Worm (Caenorhabditis elegans) whole organism, L2 larva: Measurements from ENCODE around the gene nhr-261.

Source experiments
- C34F6.9 ChIP-seq: fragments of 150-350 bp; optimal IDR thresholded peaks from 2 replicates; lab custom pipeline; 2014; ENCODE audit warnings: missing biosample characterization, missing genetic modification characterization
- R02D3.7 ChIP-seq: fragments of 150-350 bp; optimal IDR thresholded peaks from 2 replicates; lab custom pipeline; 2014; ENCODE audit warnings: missing biosample characterization, missing genetic modification characterization
- Y55F3AM.14 ChIP-seq: fragments of 200-800 bp; sonication (Bioruptor generic); optimal IDR thresholded peaks from 2 replicates; lab custom pipeline; 2018; ENCODE audit warnings: mild to moderate bottlenecking, missing genetic modification characterization, missing compliant biosample characterization
- ZK546.5 ChIP-seq: sonication (generic microtip); optimal IDR thresholded peaks from 2 replicates; lab custom pipeline; 2017; ENCODE audit warnings: missing biosample characterization, missing genetic modification characterization
- aly-2 ChIP-seq: fragments of 150-350 bp; optimal IDR thresholded peaks from 2 replicates; lab custom pipeline; 2014; ENCODE audit warnings: missing biosample characterization, missing genetic modification characterization
- ama-1 ChIP-seq: fragments of 150-350 bp; optimal IDR thresholded peaks from 2 replicates; lab custom pipeline; 2018; ENCODE audit warnings: inconsistent platforms
- blmp-1 ChIP-seq: sonication (generic microtip); optimal IDR thresholded peaks from 2 replicates; lab custom pipeline; 2017; ENCODE audit warnings: missing genetic modification characterization, mild to moderate bottlenecking, missing compliant biosample characterization, antibody characterized with exemption, moderate library complexity; ENCODE audit not compliant: insufficient read depth
- ceh-16 ChIP-seq: fragments of 150-350 bp; optimal IDR thresholded peaks from 2 replicates; lab custom pipeline; 2014; ENCODE audit warnings: missing biosample characterization, missing genetic modification characterization
- gmeb-1 ChIP-seq: fragments of 150-350 bp; optimal IDR thresholded peaks from 2 replicates; lab custom pipeline; 2014; ENCODE audit warnings: missing biosample characterization, missing genetic modification characterization
- lin-11 ChIP-seq: fragments of 150-350 bp; sonication (generic microtip); optimal IDR thresholded peaks from 2 replicates; lab custom pipeline; 2014; ENCODE audit warnings: missing biosample characterization, missing genetic modification characterization, inconsistent platforms, mixed read lengths
- lin-13 ChIP-seq: fragments of 150-350 bp; optimal IDR thresholded peaks from 2 replicates; lab custom pipeline; 2014; ENCODE audit warnings: missing biosample characterization, missing genetic modification reagents, missing genetic modification characterization
- lin-39 ChIP-seq: fragments of 150-350 bp; optimal IDR thresholded peaks from 2 replicates; lab custom pipeline; 2014; ENCODE audit warnings: missing biosample characterization, missing genetic modification reagents, missing genetic modification characterization
- mab-5 ChIP-seq: fragments of 150-350 bp; optimal IDR thresholded peaks from 2 replicates; lab custom pipeline; 2014; ENCODE audit warnings: missing biosample characterization, missing genetic modification characterization
- mbf-1 ChIP-seq: sonication (generic microtip); optimal IDR thresholded peaks from 2 replicates; lab custom pipeline; 2017; ENCODE audit warnings: missing biosample characterization, missing genetic modification characterization
- mdl-1 ChIP-seq, 2 experiments: fragments of 150-350 bp in 1 of 2; sonication (generic microtip) in 1 of 2; optimal IDR thresholded peaks; 2 replicates each; lab custom pipeline; 2017; ENCODE audit warnings: missing biosample characterization in 2 of 2, missing genetic modification characterization in 2 of 2
- nhr-11 ChIP-seq: fragments of 150-350 bp; optimal IDR thresholded peaks from 2 replicates; lab custom pipeline; 2014; ENCODE audit warnings: missing biosample characterization, missing genetic modification characterization
- nhr-12 ChIP-seq: fragments of 150-350 bp; optimal IDR thresholded peaks from 2 replicates; lab custom pipeline; 2014; ENCODE audit warnings: missing biosample characterization, missing genetic modification characterization
- nhr-129 ChIP-seq: fragments of 150-350 bp; optimal IDR thresholded peaks from 2 replicates; lab custom pipeline; 2014; ENCODE audit warnings: missing biosample characterization, missing genetic modification characterization
- nhr-23 ChIP-seq: fragments of 150-350 bp; optimal IDR thresholded peaks from 2 replicates; lab custom pipeline; 2014; ENCODE audit warnings: missing biosample characterization, missing genetic modification reagents, missing genetic modification characterization
- nhr-237 ChIP-seq: fragments of 150-350 bp; optimal IDR thresholded peaks from 2 replicates; lab custom pipeline; 2014; ENCODE audit warnings: missing biosample characterization, missing genetic modification characterization
- nhr-25 ChIP-seq: fragments of 150-350 bp; sonication (generic microtip); optimal IDR thresholded peaks from 3 replicates; lab custom pipeline; 2014; ENCODE audit warnings: missing biosample characterization, missing genetic modification characterization
- nhr-6 ChIP-seq: fragments of 150-350 bp; optimal IDR thresholded peaks from 2 replicates; lab custom pipeline; 2014; ENCODE audit warnings: missing biosample characterization, missing genetic modification characterization
- peb-1 ChIP-seq: fragments of 150-350 bp; optimal IDR thresholded peaks from 2 replicates; lab custom pipeline; 2014; ENCODE audit warnings: missing biosample characterization, missing genetic modification characterization
- sem-4 ChIP-seq: fragments of 150-350 bp; optimal IDR thresholded peaks from 2 replicates; lab custom pipeline; 2014; ENCODE audit warnings: missing biosample characterization, missing genetic modification reagents, missing genetic modification characterization
- skn-1 ChIP-seq: sonication (generic microtip); optimal IDR thresholded peaks from 2 replicates; lab custom pipeline; 2017; ENCODE audit warnings: missing biosample characterization, missing genetic modification characterization
- sma-3 ChIP-seq: sonication (generic microtip); optimal IDR thresholded peaks from 2 replicates; lab custom pipeline; 2016; ENCODE audit warnings: missing genetic modification reagents, missing genetic modification characterization, missing compliant biosample characterization
- sma-9 ChIP-seq, 2 experiments: fragments of 150-350 bp in 1 of 2; sonication (generic microtip) in 1 of 2; optimal IDR thresholded peaks; 2 replicates each; lab custom pipeline; 2014 to 2016; ENCODE audit warnings: missing genetic modification characterization in 2 of 2, mild to moderate bottlenecking in 1 of 2, missing biosample characterization in 1 of 2, missing compliant biosample characterization in 1 of 2, missing genetic modification reagents in 1 of 2, moderate library complexity in 1 of 2
- snpc-4 ChIP-seq: fragments of 150-350 bp; optimal IDR thresholded peaks from 2 replicates; lab custom pipeline; 2014; ENCODE audit warnings: missing biosample characterization, missing genetic modification characterization
- unc-39 ChIP-seq: fragments of 150-350 bp; optimal IDR thresholded peaks from 2 replicates; lab custom pipeline; 2014; ENCODE audit warnings: missing biosample characterization, missing genetic modification characterization
- unc-55 ChIP-seq: fragments of 150-350 bp; sonication (generic microtip); optimal IDR thresholded peaks from 3 replicates; lab custom pipeline; 2014; ENCODE audit warnings: missing biosample characterization, missing genetic modification reagents, missing genetic modification characterization
- zag-1 ChIP-seq: fragments of 150-350 bp; optimal IDR thresholded peaks from 2 replicates; lab custom pipeline; 2014; ENCODE audit warnings: missing biosample characterization, missing genetic modification characterization
- ztf-11 ChIP-seq: sonication (generic microtip); optimal IDR thresholded peaks from 2 replicates; lab custom pipeline; 2017; ENCODE audit warnings: missing biosample characterization, missing genetic modification characterization
- ztf-4 ChIP-seq: fragments of 150-350 bp; optimal IDR thresholded peaks from 2 replicates; lab custom pipeline; 2014; ENCODE audit warnings: missing biosample characterization, missing genetic modification characterization

The nhr-261 gene

DNA sequence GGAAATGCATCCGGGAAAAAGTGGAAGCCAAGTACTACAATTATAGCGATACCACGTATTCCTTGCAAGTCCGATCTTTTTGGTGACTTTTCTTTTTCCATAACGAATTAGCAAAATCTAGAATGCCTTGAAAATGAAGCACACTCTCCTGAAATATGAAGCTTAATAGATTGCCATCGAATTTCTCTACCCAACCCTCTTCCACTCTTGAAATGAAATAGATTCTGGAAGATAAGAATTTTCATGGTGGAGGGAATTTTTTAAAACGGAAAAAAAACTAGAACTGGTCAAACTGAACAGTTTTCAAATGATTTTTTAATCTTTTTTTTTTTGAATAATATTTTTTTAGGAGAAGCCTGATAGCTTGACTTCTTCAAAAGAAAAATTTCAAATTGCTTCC is 3.7 kb downstream of the nhr-261 start, which contains the start of gene oac-11:
Gene oac-11 (minus strand): TSS at position 101 of the 400 bp plus-strand sequence.
- no peak for TF ChIP-seq nhr-23 (tag; lab: Kevin White, UChicago)
- no peak for TF ChIP-seq C34F6.9 (tag; lab: Kevin White, UChicago)
- TF ChIP-seq zag-1 (tag; lab: Kevin White, UChicago), result no peak
- no peak for TF ChIP-seq ama-1 (lab: Kevin White, UChicago)
- TF ChIP-seq nhr-11 (tag; lab: Kevin White, UChicago), result no peak
- no peak for TF ChIP-seq nhr-12 (tag; lab: Kevin White, UChicago)
- no peak for TF ChIP-seq ZK546.5 (tag; lab: Kevin White, UChicago)
- TF ChIP-seq unc-39 (tag; lab: Kevin White, UChicago), result no peak
- no peak for TF ChIP-seq lin-39 (tag; lab: Kevin White, UChicago)
- no peak for TF ChIP-seq peb-1

DNA sequence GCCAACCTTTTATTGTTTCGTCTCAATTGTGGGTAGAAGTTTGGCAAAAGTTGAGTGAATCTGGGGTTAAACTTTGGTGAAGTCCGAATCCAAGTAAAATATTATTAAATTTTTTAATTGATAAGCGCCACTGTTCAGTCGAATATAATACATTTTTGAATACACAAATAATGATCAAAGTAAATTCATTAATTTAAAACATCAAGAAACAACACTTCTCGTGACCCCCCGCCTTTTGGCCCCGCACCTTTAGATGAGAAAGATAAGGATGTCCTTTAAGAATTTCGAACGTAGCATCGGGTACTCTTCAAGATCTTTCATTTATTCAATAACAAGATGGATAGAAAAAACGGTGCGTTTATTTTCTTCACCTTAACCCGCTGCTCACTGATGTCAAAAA is 11.9 kb downstream of the nhr-261 start, which contains the start of gene nhr-257:
Gene nhr-257 (plus strand): TSS at position 301 of the 400 bp plus-strand sequence.
- no peak for TF ChIP-seq mbf-1 (tag; lab: Kevin White, UChicago)

DNA sequence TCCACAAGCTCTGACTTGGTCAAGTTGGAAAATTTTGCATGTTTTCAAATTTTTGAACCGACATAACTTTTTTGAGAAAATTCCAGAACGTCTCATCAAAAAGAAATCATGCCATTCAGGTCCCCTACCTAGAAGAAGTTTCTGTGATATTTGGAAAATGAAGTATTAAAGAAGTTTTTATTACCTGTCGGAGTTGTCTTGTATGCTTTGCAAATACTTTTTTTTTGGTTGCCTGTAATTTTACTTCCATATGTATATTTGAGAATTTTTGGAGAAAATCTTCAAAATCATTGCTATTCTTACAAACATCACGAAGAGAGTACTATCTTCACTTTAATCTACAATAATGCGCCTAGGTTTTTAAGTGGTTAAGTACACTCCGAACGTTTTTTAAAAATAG is 13.9 kb downstream of the nhr-261 start, which contains the start of gene nhr-72:
Gene nhr-72 (minus strand): TSS at position 101 of the 400 bp plus-strand sequence.
- no peak for TF ChIP-seq sma-3 (GFP tag; lab: Kevin White, UChicago)
- TF ChIP-seq R02D3.7 (tag; lab: Kevin White, UChicago), result no peak
- TF ChIP-seq ztf-4 (tag; lab: Kevin White, UChicago), result no peak
- no peak for TF ChIP-seq mdl-1 (tag; optimal IDR thresholded peaks at IDR 0.05; lab: Kevin White, UChicago)

ce11 chrII:3846028-3846427 is 18.5 kb downstream of the nhr-261 start, which contains the start of gene C17A2.2:
TSS of gene C17A2.2 (plus strand) at chrII:3846328.
- no peak for TF ChIP-seq nhr-12 (tag; lab: Kevin White, UChicago)
- no peak for TF ChIP-seq nhr-25 (tag; lab: Kevin White, UChicago)
- TF ChIP-seq blmp-1 (tag; lab: Kevin White, UChicago), result no peak
- TF ChIP-seq unc-55, result no peak
- TF ChIP-seq gmeb-1 (tag; lab: Kevin White, UChicago), result no peak
- no peak for TF ChIP-seq Y55F3AM.14 (GFP tag; lab: Kevin White, UChicago)
- no peak for TF ChIP-seq ztf-4 (tag; lab: Kevin White, UChicago)
- TF ChIP-seq C34F6.9 (tag; lab: Kevin White, UChicago), result no peak
- TF ChIP-seq mab-5 (tag; lab: Kevin White, UChicago), result no peak
- TF ChIP-seq nhr-129 (tag; lab: Kevin White, UChicago), result no peak
- no peak for TF ChIP-seq mdl-1 (tag; optimal IDR thresholded peaks at IDR 0.05; lab: Kevin White, UChicago)
- no peak for TF ChIP-seq lin-13 (GFP tag; lab: Kevin White, UChicago)
- TF ChIP-seq ztf-11, result no peak
- no peak for TF ChIP-seq nhr-6 (tag; lab: Kevin White, UChicago)
- TF ChIP-seq, all 48 proteins: peak for 0

ce11 chrII:3843305-3843704 is 21.2 kb downstream of the nhr-261 start, which contains the start of the genes C17A2.7 and C17A2.3:
TSS of gene C17A2.7 (minus strand) at chrII:3843405.
TSS of gene C17A2.3 (plus strand) at chrII:3843609.
- TF ChIP-seq R02D3.7 (tag; lab: Kevin White, UChicago) (no peak), nhr-25 (tag; lab: Kevin White, UChicago) (no peak), nhr-237 (tag; lab: Kevin White, UChicago) (no peak), C34F6.9 (tag; lab: Kevin White, UChicago) (no peak), nhr-129 (tag; lab: Kevin White, UChicago) (no peak), lin-11 (tag; lab: Kevin White, UChicago) (no peak), sem-4 (tag; lab: Kevin White, UChicago) (no peak)

- TF ChIP-seq snpc-4 (tag; lab: Kevin White, UChicago) (no peak), unc-55 (no peak), lin-11 (tag; lab: Kevin White, UChicago) (no peak), ceh-16 (tag; lab: Kevin White, UChicago) (no peak), aly-2 (tag; lab: Kevin White, UChicago) (no peak), Y55F3AM.14 (GFP tag; lab: Kevin White, UChicago) (no peak), skn-1 (tag; lab: Kevin White, UChicago) (no peak), C34F6.9 (tag; lab: Kevin White, UChicago) (no peak), sma-9 (GFP tag; optimal IDR thresholded peaks at IDR 0.05; lab: Kevin White, UChicago) (no peak), sma-9 (tag; optimal IDR thresholded peaks at IDR 0.05; lab: Kevin White, UChicago) (no peak)
Measured at ce11 chrII:3839562-3839961, 25.0 kb downstream of the nhr-261 start, which contains the start of gene C17A2.4. TSS of gene C17A2.4 (plus strand) at chrII:3839862.
